Fruit fly (Drosophila melanogaster) whole organism, embryonic: ENCODE data around the gene CG8034.

Experiments
- ATbp ChIP-seq: fragments of 200-800 bp; sonication (Bioruptor generic); optimal IDR thresholded peaks from 2 replicates; lab custom pipeline; 2017; ENCODE audit warnings: missing biosample characterization, mild to moderate bottlenecking, missing genetic modification characterization, missing genetic modification reagents
- Aef1 ChIP-seq: fragments of 200-800 bp; sonication (Bioruptor generic); IDR thresholded peaks from 3 replicates; pipeline ENCODE4 v1.3.6; 2022; ENCODE audit warnings: missing biosample characterization, missing genetic modification characterization
- CG10209 ChIP-seq: fragments of 200-800 bp; sonication (Bioruptor generic); optimal IDR thresholded peaks from 3 replicates; lab custom pipeline; 2017; ENCODE audit warnings: missing biosample characterization, mild to moderate bottlenecking, missing genetic modification characterization, missing genetic modification reagents
- CG12219 ChIP-seq: fragments of 200-800 bp; sonication (Bioruptor generic); optimal IDR thresholded peaks from 3 replicates; lab custom pipeline; 2018; ENCODE audit warnings: missing biosample characterization, mild to moderate bottlenecking, missing genetic modification characterization
- CG12391 ChIP-seq: fragments of 200-800 bp; sonication (Bioruptor generic); optimal IDR thresholded peaks from 3 replicates; lab custom pipeline; 2018; ENCODE audit warnings: missing biosample characterization, mild to moderate bottlenecking, missing genetic modification characterization, moderate library complexity
- CG15269 ChIP-seq: fragments of 200-800 bp; sonication (Bioruptor generic); optimal IDR thresholded peaks from 2 replicates; lab custom pipeline; 2018; ENCODE audit warnings: missing biosample characterization, mild to moderate bottlenecking, missing genetic modification characterization, moderate library complexity
- CG15479 ChIP-seq: fragments of 200-800 bp; sonication (Bioruptor generic); optimal IDR thresholded peaks from 3 replicates; lab custom pipeline; 2019; ENCODE audit warnings: missing biosample characterization, mild to moderate bottlenecking, missing genetic modification characterization, moderate library complexity
- CG15514 ChIP-seq: fragments of 200-800 bp; sonication (Bioruptor generic); optimal IDR thresholded peaks from 3 replicates; lab custom pipeline; 2017; ENCODE audit warnings: missing biosample characterization, missing genetic modification characterization, mild to moderate bottlenecking, moderate library complexity, missing genetic modification reagents
- CG15696 ChIP-seq: fragments of 200-800 bp; sonication (Bioruptor generic); optimal IDR thresholded peaks from 2 replicates; lab custom pipeline; 2019; ENCODE audit warnings: missing biosample characterization, mild to moderate bottlenecking, missing genetic modification characterization, moderate library complexity
- CG1602 ChIP-seq: fragments of 200-800 bp; sonication (Bioruptor generic); optimal IDR thresholded peaks from 3 replicates; lab custom pipeline; 2016; ENCODE audit warnings: missing biosample characterization, missing genetic modification characterization
- CG1603 ChIP-seq: fragments of 200-800 bp; sonication (Bioruptor generic); optimal IDR thresholded peaks from 2 replicates; lab custom pipeline; 2019; ENCODE audit warnings: missing biosample characterization, mild to moderate bottlenecking, missing genetic modification characterization, moderate library complexity
- CG2712 ChIP-seq: fragments of 200-800 bp; optimal IDR thresholded peaks from 3 replicates; lab custom pipeline; 2019; ENCODE audit warnings: missing biosample characterization, mild to moderate bottlenecking, missing genetic modification characterization, moderate library complexity
- CG30020 ChIP-seq: fragments of 200-800 bp; optimal IDR thresholded peaks from 2 replicates; lab custom pipeline; 2019; ENCODE audit warnings: missing biosample characterization, mild to moderate bottlenecking, missing genetic modification characterization, moderate library complexity
- CG31365 ChIP-seq: fragments of 200-800 bp; sonication (Bioruptor generic); optimal IDR thresholded peaks from 2 replicates; lab custom pipeline; 2018; ENCODE audit warnings: missing biosample characterization, mild to moderate bottlenecking, missing genetic modification characterization
- CG42726 ChIP-seq: fragments of 200-800 bp; sonication (Bioruptor generic); IDR thresholded peaks from 2 replicates; pipeline ENCODE4 v1.3.6; 2022; ENCODE audit warnings: missing biosample characterization, missing genetic modification characterization; ENCODE audit not compliant: partially characterized antibody
- CG4282 ChIP-seq: fragments of 200-800 bp; sonication (Bioruptor generic); optimal IDR thresholded peaks from 2 replicates; lab custom pipeline; 2016; ENCODE audit warnings: missing biosample characterization, missing genetic modification characterization
- CG7786 ChIP-seq: fragments of 200-800 bp; sonication (Bioruptor generic); optimal IDR thresholded peaks from 2 replicates; lab custom pipeline; 2016; ENCODE audit warnings: missing biosample characterization, missing genetic modification characterization
- CG7928 ChIP-seq: fragments of 200-800 bp; sonication (Bioruptor generic); optimal IDR thresholded peaks from 2 replicates; lab custom pipeline; 2017; ENCODE audit warnings: missing biosample characterization, mild to moderate bottlenecking, missing genetic modification characterization
- CG8290 ChIP-seq, 3 experiments: fragments of 200-800 bp; sonication (Bioruptor generic); optimal IDR thresholded peaks; 2 replicates each; lab custom pipeline; 2016 to 2019; ENCODE audit warnings: missing biosample characterization in 3 of 3, missing genetic modification characterization in 3 of 3, mild to moderate bottlenecking in 2 of 3, moderate library complexity in 1 of 3
- CG8359 ChIP-seq: fragments of 200-800 bp; sonication (Bioruptor generic); optimal IDR thresholded peaks from 2 replicates; lab custom pipeline; 2017; ENCODE audit warnings: missing biosample characterization, mild to moderate bottlenecking, missing genetic modification characterization, borderline replicate concordance
- D ChIP-seq, 2 experiments: fragments of 200-800 bp in 1 of 2; fragments of >200 bp in 1 of 2; sonication (Bioruptor generic) in 1 of 2; optimal IDR thresholded peaks; 2 replicates in 1 of 2; 3 replicates in 1 of 2; lab custom pipeline; 2017; ENCODE audit warnings: mild to moderate bottlenecking in 1 of 2, missing biosample characterization in 1 of 2, missing genetic modification characterization in 1 of 2, missing genetic modification reagents in 1 of 2
- Dip3 ChIP-seq: fragments of 200-800 bp; sonication (Bioruptor generic); optimal IDR thresholded peaks from 3 replicates; lab custom pipeline; 2016; ENCODE audit warnings: missing biosample characterization, missing genetic modification characterization
- Gug ChIP-seq: fragments of 200-800 bp; sonication (Bioruptor generic); IDR thresholded peaks from 4 replicates; pipeline ENCODE4 v1.3.6; 2022; ENCODE audit warnings: missing biosample characterization, missing genetic modification characterization
- H2.0 ChIP-seq: fragments of 200-800 bp; sonication (Bioruptor generic); IDR thresholded peaks from 2 replicates; pipeline ENCODE4 v1.3.6; 2022; ENCODE audit warnings: missing biosample characterization, missing genetic modification characterization
- Hmx ChIP-seq: fragments of 200-800 bp; sonication (Bioruptor generic); optimal IDR thresholded peaks from 2 replicates; lab custom pipeline; 2016; ENCODE audit warnings: missing biosample characterization, missing genetic modification characterization
- Hr3 ChIP-seq: fragments of 200-800 bp; sonication (Bioruptor generic); optimal IDR thresholded peaks from 3 replicates; lab custom pipeline; 2016; ENCODE audit warnings: missing biosample characterization, missing genetic modification characterization
- Kr ChIP-seq: fragments of 200-800 bp; sonication (Bioruptor generic); optimal IDR thresholded peaks from 2 replicates; lab custom pipeline; 2017; ENCODE audit warnings: missing biosample characterization, mild to moderate bottlenecking, missing genetic modification characterization
- Scr ChIP-seq: fragments of 200-800 bp; sonication (Bioruptor generic); IDR thresholded peaks from 2 replicates; pipeline ENCODE4 v1.3.6; 2022; ENCODE audit warnings: missing biosample characterization, missing genetic modification characterization; ENCODE audit not compliant: partially characterized antibody
- YL-1 ChIP-seq: fragments of 200-800 bp; sonication (Bioruptor generic); optimal IDR thresholded peaks from 3 replicates; lab custom pipeline; 2017; ENCODE audit warnings: missing biosample characterization, mild to moderate bottlenecking, missing genetic modification characterization
- ac ChIP-seq: fragments of 200-800 bp; sonication (Bioruptor generic); optimal IDR thresholded peaks from 3 replicates; lab custom pipeline; 2017; ENCODE audit warnings: missing biosample characterization, mild to moderate bottlenecking, missing genetic modification characterization
- ase ChIP-seq: fragments of 200-800 bp; sonication (Bioruptor generic); IDR thresholded peaks from 3 replicates; pipeline ENCODE4 v1.3.6; 2022; ENCODE audit warnings: missing biosample characterization, missing genetic modification characterization
- btn ChIP-seq: fragments of 200-800 bp; sonication (Bioruptor generic); optimal IDR thresholded peaks from 2 replicates; lab custom pipeline; 2016; ENCODE audit warnings: missing biosample characterization, missing genetic modification characterization
- cato ChIP-seq: fragments of 200-800 bp; sonication (Bioruptor generic); optimal IDR thresholded peaks from 2 replicates; lab custom pipeline; 2016; ENCODE audit warnings: missing biosample characterization, missing genetic modification characterization, borderline replicate concordance
- chif ChIP-seq, 2 experiments: fragments of 200-800 bp; sonication (Bioruptor generic); optimal IDR thresholded peaks; 3 replicates each; lab custom pipeline; 2016; ENCODE audit warnings: missing biosample characterization in 2 of 2, missing genetic modification characterization in 2 of 2
- dati ChIP-seq: fragments of 200-800 bp; sonication (Bioruptor generic); IDR thresholded peaks from 2 replicates; pipeline ENCODE4 v1.3.6; 2022; ENCODE audit warnings: missing biosample characterization, missing genetic modification characterization
- emc ChIP-seq: fragments of 200-800 bp; sonication (Bioruptor generic); optimal IDR thresholded peaks from 2 replicates; lab custom pipeline; 2016; ENCODE audit warnings: missing biosample characterization, missing genetic modification characterization
- fu2 ChIP-seq: fragments of 200-800 bp; sonication (Bioruptor generic); optimal IDR thresholded peaks from 2 replicates; lab custom pipeline; 2016; ENCODE audit warnings: missing biosample characterization, missing genetic modification characterization
- gcm ChIP-seq: fragments of 200-800 bp; sonication (Bioruptor generic); optimal IDR thresholded peaks from 2 replicates; lab custom pipeline; 2019; ENCODE audit warnings: missing biosample characterization, mild to moderate bottlenecking, missing genetic modification characterization, moderate library complexity
- kah ChIP-seq: fragments of 200-800 bp; sonication (Bioruptor generic); optimal IDR thresholded peaks from 2 replicates; lab custom pipeline; 2018; ENCODE audit warnings: missing biosample characterization, mild to moderate bottlenecking, missing genetic modification characterization
- mirr ChIP-seq: fragments of 200-800 bp; sonication (Bioruptor generic); optimal IDR thresholded peaks from 3 replicates; lab custom pipeline; 2018; ENCODE audit warnings: missing biosample characterization, mild to moderate bottlenecking, missing genetic modification characterization
- nom ChIP-seq: fragments of 200-800 bp; sonication (Bioruptor generic); optimal IDR thresholded peaks from 2 replicates; lab custom pipeline; 2017; ENCODE audit warnings: missing biosample characterization, missing genetic modification characterization, mild to moderate bottlenecking, moderate library complexity, missing genetic modification reagents
- ranshi ChIP-seq: fragments of 200-800 bp; sonication (Bioruptor generic); IDR thresholded peaks from 2 replicates; pipeline ENCODE4 v1.3.6; 2022; ENCODE audit warnings: missing biosample characterization, missing genetic modification characterization
- ro ChIP-seq: fragments of 200-800 bp; sonication (Bioruptor generic); IDR thresholded peaks from 2 replicates; pipeline ENCODE4 v1.3.6; 2022; ENCODE audit warnings: missing biosample characterization, missing genetic modification characterization
- sd ChIP-seq: fragments of 200-800 bp; sonication (Bioruptor generic); optimal IDR thresholded peaks from 3 replicates; lab custom pipeline; 2018; ENCODE audit warnings: missing biosample characterization, mild to moderate bottlenecking, missing genetic modification characterization, moderate library complexity
- tna ChIP-seq: fragments of 200-800 bp; sonication (Bioruptor generic); IDR thresholded peaks from 2 replicates; pipeline ENCODE4 v1.3.6; 2022; ENCODE audit warnings: missing biosample characterization, missing genetic modification characterization; ENCODE audit not compliant: partially characterized antibody
- zfh1 ChIP-seq: fragments of 200-800 bp; sonication (Bioruptor generic); IDR thresholded peaks from 3 replicates; pipeline ENCODE4 v1.3.6; 2022; ENCODE audit warnings: missing biosample characterization, missing genetic modification characterization

CG8034 gene

dm6 chrX:19281271-19281670 is 16.7 kb downstream of the CG8034 start (continued):
- no peak for TF ChIP-seq CG8290 (GFP tag; optimal IDR thresholded peaks at IDR 0.05; lab: Kevin White, UChicago)
- TF ChIP-seq CG8290 (tag; optimal IDR thresholded peaks at IDR 0.05; lab: Kevin White, UChicago): peak in 1 of 2 experiments; percentile 59
- peak; percentile 50; the same call in 1 of the 3 replicates for TF ChIP-seq zfh1 (GFP tag; lab: Robert Waterston, UW)
- TF ChIP-seq H2.0 (GFP tag; lab: Robert Waterston, UW): no peak
- TF ChIP-seq Gug (GFP tag; lab: Robert Waterston, UW): peak; percentile 28; the same call in 1 of the 4 replicates
- peak; percentile 41 for TF ChIP-seq CG15269
- TF ChIP-seq Hmx (GFP tag; lab: Kevin White, UChicago): no peak
- no peak for TF ChIP-seq CG8359
- TF ChIP-seq fu2 (GFP tag; lab: Kevin White, UChicago): no peak
- no peak for TF ChIP-seq CG30020 (tag; lab: Kevin White, UChicago)
- TF ChIP-seq ro (GFP tag; lab: Robert Waterston, UW): no peak
- TF ChIP-seq CG10209 (GFP tag; lab: Kevin White, UChicago): peak; percentile 6
- no peak for TF ChIP-seq D (optimal IDR thresholded peaks at IDR 0.05; lab: Kevin White, UChicago)
- TF ChIP-seq D (GFP tag; optimal IDR thresholded peaks at IDR 0.05; lab: Kevin White, UChicago): no peak
- peak; percentile 13; the same call in 1 of the 3 replicates for TF ChIP-seq ase (GFP tag; lab: Robert Waterston, UW)
- no peak for TF ChIP-seq ac (GFP tag; lab: Kevin White, UChicago)
- no peak for TF ChIP-seq mirr
- peak; percentile 12 for TF ChIP-seq CG12391
- TF ChIP-seq CG1603 (tag; lab: Kevin White, UChicago): peak; percentile 30
- TF ChIP-seq CG7928 (GFP tag; lab: Kevin White, UChicago): no peak
- no peak for TF ChIP-seq chif (GFP tag; optimal IDR thresholded peaks at IDR 0.05; lab: Kevin White, UChicago)
- TF ChIP-seq CG15479 (GFP tag; lab: Kevin White, UChicago): no peak
- TF ChIP-seq kah (GFP tag; lab: Kevin White, UChicago): no peak
- no peak for TF ChIP-seq CG15696 (tag; lab: Kevin White, UChicago)
- TF ChIP-seq cato (GFP tag; lab: Kevin White, UChicago): no peak
- no peak for TF ChIP-seq ranshi
- TF ChIP-seq tna: no peak
- no peak for TF ChIP-seq CG31365 (tag; lab: Kevin White, UChicago)
- TF ChIP-seq Dip3: no peak
- TF ChIP-seq CG7786 (GFP tag; lab: Kevin White, UChicago): no peak
- TF ChIP-seq YL-1: no peak
- peak; percentile 5 for TF ChIP-seq CG12219
- TF ChIP-seq Aef1 (GFP tag; lab: Robert Waterston, UW): peak; percentile 17; the same call in 1 of the 3 replicates
- peak; percentile 26 for TF ChIP-seq CG15514
- no peak for TF ChIP-seq dati (GFP tag; lab: Robert Waterston, UW)
- TF ChIP-seq CG1602 (GFP tag; lab: Kevin White, UChicago): no peak
- TF ChIP-seq CG2712 (tag; lab: Kevin White, UChicago): peak; percentile 27
- TF ChIP-seq ATbp (GFP tag; lab: Kevin White, UChicago): peak; percentile 32
- peak; percentile 47 for TF ChIP-seq sd (tag; lab: Kevin White, UChicago)
- no peak for TF ChIP-seq btn (GFP tag; lab: Kevin White, UChicago)
- TF ChIP-seq Scr (GFP tag; lab: Robert Waterston, UW): no peak
- no peak for TF ChIP-seq Kr (GFP tag; lab: Kevin White, UChicago)
- TF ChIP-seq emc (GFP tag; lab: Kevin White, UChicago): no peak
- TF ChIP-seq CG42726 (GFP tag; lab: Robert Waterston, UW): no peak
- no peak for TF ChIP-seq CG4282
- peak; percentile 4 for TF ChIP-seq Hr3
- no peak for TF ChIP-seq gcm (GFP tag; lab: Kevin White, UChicago)
- no peak for TF ChIP-seq nom
